Worm (Caenorhabditis elegans) whole organism, mixed stage, embryonic: ENCODE measurements around the gene R10F2.4.

Experiments
- ceh-39 ChIP-seq: fragments of 150-350 bp; optimal IDR thresholded peaks from 2 replicates; lab custom pipeline; 2014; ENCODE audit warnings: missing biosample characterization, missing genetic modification characterization
- ces-1 ChIP-seq: fragments of 150-350 bp; optimal IDR thresholded peaks from 2 replicates; lab custom pipeline; 2014; ENCODE audit warnings: missing biosample characterization, missing genetic modification reagents, missing genetic modification characterization
- drap-1 ChIP-seq: fragments of 200-800 bp; sonication (Bioruptor generic); optimal IDR thresholded peaks from 3 replicates; lab custom pipeline; 2018; ENCODE audit warnings: mild to moderate bottlenecking, missing genetic modification characterization, missing compliant biosample characterization
- elt-1 ChIP-seq: sonication (generic microtip); optimal IDR thresholded peaks from 2 replicates; lab custom pipeline; 2017; ENCODE audit warnings: missing genetic modification characterization, mild to moderate bottlenecking, missing compliant biosample characterization, antibody characterized with exemption, moderate library complexity, borderline replicate concordance; ENCODE audit not compliant: insufficient read depth
- hlh-1 ChIP-seq: fragments of 150-350 bp; optimal IDR thresholded peaks from 2 replicates; lab custom pipeline; 2014; ENCODE audit warnings: missing biosample characterization, missing genetic modification reagents, missing genetic modification characterization
- lin-13 ChIP-seq: fragments of 150-350 bp; optimal IDR thresholded peaks from 2 replicates; lab custom pipeline; 2014; ENCODE audit warnings: missing biosample characterization, missing genetic modification characterization
- mep-1 ChIP-seq: fragments of 150-350 bp; optimal IDR thresholded peaks from 2 replicates; lab custom pipeline; 2017; ENCODE audit warnings: missing biosample characterization, missing genetic modification reagents, missing genetic modification characterization, inconsistent platforms
- nhr-237 ChIP-seq: fragments of 150-350 bp; optimal IDR thresholded peaks from 2 replicates; lab custom pipeline; 2014; ENCODE audit warnings: missing biosample characterization, missing genetic modification characterization
- nhr-76 ChIP-seq: sonication (generic microtip); optimal IDR thresholded peaks from 2 replicates; lab custom pipeline; 2017; ENCODE audit warnings: missing biosample characterization, missing genetic modification characterization
- pha-4 ChIP-seq: fragments of 150-350 bp; optimal IDR thresholded peaks from 2 replicates; lab custom pipeline; 2018; ENCODE audit warnings: missing biosample characterization, missing genetic modification reagents, missing genetic modification characterization
- unc-39 ChIP-seq: fragments of 150-350 bp; optimal IDR thresholded peaks from 2 replicates; lab custom pipeline; 2014; ENCODE audit warnings: missing biosample characterization, missing genetic modification characterization
- unc-62 ChIP-seq: fragments of 150-350 bp; optimal IDR thresholded peaks from 2 replicates; lab custom pipeline; 2014; ENCODE audit warnings: missing biosample characterization, missing genetic modification reagents, missing genetic modification characterization
- ztf-11 ChIP-seq: fragments of 150-350 bp; optimal IDR thresholded peaks from 2 replicates; lab custom pipeline; 2014; ENCODE audit warnings: missing biosample characterization, missing genetic modification characterization

DNA sequence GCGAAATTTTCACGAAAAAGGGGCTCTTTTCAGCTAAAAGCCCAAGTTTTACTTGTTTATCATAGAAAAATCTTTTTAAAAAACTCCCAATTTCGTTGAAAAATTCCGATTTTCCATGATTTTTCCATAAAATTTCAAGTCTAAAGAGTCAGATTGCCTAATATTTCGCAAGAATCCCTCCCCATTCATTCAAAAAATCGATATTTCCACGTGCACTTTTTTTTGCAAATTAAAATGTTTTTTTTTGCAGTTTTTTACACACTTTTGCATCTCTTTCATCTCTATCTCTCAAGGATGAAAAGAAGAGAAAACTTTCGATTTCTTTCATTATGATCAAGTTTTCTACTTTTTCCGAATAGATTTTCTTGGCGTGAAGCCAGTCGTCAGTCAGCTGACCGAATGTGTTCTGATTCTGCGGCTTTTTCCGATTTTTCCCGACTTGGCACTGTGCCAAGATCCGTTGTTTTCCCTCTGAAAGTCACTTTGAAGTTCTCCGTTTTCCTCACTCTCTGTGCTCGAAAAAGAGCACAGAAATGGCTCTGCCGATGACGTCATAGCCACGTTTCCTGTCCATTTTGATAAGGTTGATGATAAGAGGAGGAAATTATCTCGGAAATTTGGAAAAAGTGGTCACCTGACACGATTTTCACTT lies 25.5 kb upstream of the R10F2.4 start:
- TF ChIP-seq elt-1 (no peak), pha-4 (tag; lab: Kevin White, UChicago) (no peak), drap-1 (GFP tag; lab: Kevin White, UChicago) (no peak), mep-1 (tag; lab: Kevin White, UChicago) (no peak), nhr-76 (tag; lab: Kevin White, UChicago) (no peak), hlh-1 (tag; lab: Kevin White, UChicago) (no peak), lin-13 (tag; lab: Kevin White, UChicago) (no peak), unc-62 (GFP tag; lab: Kevin White, UChicago) (no peak), unc-39 (tag; lab: Kevin White, UChicago) (no peak), ztf-11 (no peak), ceh-39 (tag; lab: Kevin White, UChicago) (no peak), ces-1 (GFP tag; lab: Kevin White, UChicago) (no peak), nhr-237 (tag; lab: Kevin White, UChicago) (no peak)
